Worm (Caenorhabditis elegans): ENCODE results near the gene F31F7.1.

F31F7.1 gene

ce11 chrV:6326394-6326793 is 50.2 kb downstream of the F31F7.1 start (continued):
- 0 out of 2 replicates have a peak, but pooled peaks have one; percentile 14 for TF ChIP-seq bed-1 (GFP tag; IDR thresholded peaks at IDR 0.05)
- no peak for TF ChIP-seq lsl-1 (GFP tag; optimal IDR thresholded peaks at IDR 0.05)
- no peak for TF ChIP-seq F57C9.4 (tag; optimal IDR thresholded peaks at IDR 0.05)
- no peak for TF ChIP-seq lir-1 (GFP tag; conservative IDR thresholded peaks at IDR 0.05)
- no peak for TF ChIP-seq let-607 (tag; optimal IDR thresholded peaks at IDR 0.05)
- TF ChIP-seq lin-26 (GFP tag; IDR thresholded peaks at IDR 0.05): peak; percentile 86
- TF ChIP-seq hmg-20 (GFP tag; IDR thresholded peaks at IDR 0.05): no peak
- TF ChIP-seq attf-6 (GFP tag; IDR thresholded peaks at IDR 0.05): no peak

ce11 chrV:6326980-6327379 is 50.7 kb downstream of the F31F7.1 start, which contains the start of gene fbxa-202:
Gene fbxa-202 (plus strand): TSS chrV:6327280.
- no peak for TF ChIP-seq efl-1 (GFP tag; optimal IDR thresholded peaks at IDR 0.05)

Data from whole organism, young adult.